Worm (Caenorhabditis elegans): ENCODE results near the gene B0244.5.
A peak's percentile ranks its signal among the peaks of the same experiment; 100 is the strongest.

Gene B0244.5

ce11 chrIII:5763988-5764387 lies 19.3 kb downstream of the B0244.5 start:
- TF ChIP-seq ama-1 (optimal IDR thresholded peaks at IDR 0.05) (no peak), ama-1 (GFP tag; optimal IDR thresholded peaks at IDR 0.05) (peak in 1 of 2 experiments; percentile 13), atf-7 (tag; optimal IDR thresholded peaks at IDR 0.05) (peak; percentile 43), F55B11.4 (tag; optimal IDR thresholded peaks at IDR 0.05; ENCODE audit: borderline replicate concordance, insufficient read depth) (no peak), hmg-20 (GFP tag; IDR thresholded peaks at IDR 0.05) (no peak), Y67H2A.10 (GFP tag; conservative IDR thresholded peaks at IDR 0.05) (no peak), mel-28 (tag; optimal IDR thresholded peaks at IDR 0.05; ENCODE audit: borderline replicate concordance) (no peak), madf-6 (GFP tag; IDR thresholded peaks at IDR 0.05) (no peak)

ce11 chrIII:5769726-5770235 lies 25.1 kb downstream of the B0244.5 start, which contains the start of gene cutl-23:
TSS of gene cutl-23 (plus strand) at chrIII:5770185.
- TF ChIP-seq mes-4 (tag; optimal IDR thresholded peaks at IDR 0.05) (peak; percentile 1), attf-6 (GFP tag; IDR thresholded peaks at IDR 0.05) (no peak), ztf-28 (GFP tag; IDR thresholded peaks at IDR 0.05) (no peak), somi-1 (GFP tag; optimal IDR thresholded peaks at IDR 0.05) (no peak), hmg-20 (GFP tag; IDR thresholded peaks at IDR 0.05) (no peak), F10E7.11 (tag; optimal IDR thresholded peaks at IDR 0.05) (no peak), lin-26 (GFP tag; IDR thresholded peaks at IDR 0.05) (peak; percentile 90), rcor-1 (GFP tag; IDR thresholded peaks at IDR 0.05) (no peak), mxl-1 (tag; optimal IDR thresholded peaks at IDR 0.05) (peak; percentile 41), ceh-58 (GFP tag; IDR thresholded peaks at IDR 0.05) (no peak), K11D2.4 (GFP tag; IDR thresholded peaks at IDR 0.05) (no peak), ceh-79 (tag; optimal IDR thresholded peaks at IDR 0.05) (no peak), nhr-90 (tag; optimal IDR thresholded peaks at IDR 0.05) (peak; percentile 73), ztf-22 (GFP tag; optimal IDR thresholded peaks at IDR 0.05) (no peak), F52B5.7 (tag; optimal IDR thresholded peaks at IDR 0.05) (no peak), nhr-120 (GFP tag; IDR thresholded peaks at IDR 0.05) (no peak), lsl-1 (GFP tag; optimal IDR thresholded peaks at IDR 0.05) (peak; percentile 15), F37B4.10 (GFP tag; IDR thresholded peaks at IDR 0.05) (no peak), tlf-1 (GFP tag; optimal IDR thresholded peaks at IDR 0.05) (no peak), madf-8 (GFP tag; conservative IDR thresholded peaks at IDR 0.05) (no peak), snpc-3.4 (tag; optimal IDR thresholded peaks at IDR 0.05) (peak; percentile 66), attf-3 (GFP tag; conservative IDR thresholded peaks at IDR 0.05) (0 out of 2 replicates have a peak, but pooled peaks have one; percentile 41), tbx-9 (tag; optimal IDR thresholded peaks at IDR 0.05; ENCODE audit: borderline replicate concordance) (no peak), xnd-1 (tag; optimal IDR thresholded peaks at IDR 0.05) (no peak), nfya-1 (tag; optimal IDR thresholded peaks at IDR 0.05; ENCODE audit: borderline replicate concordance, insufficient read depth) (no peak), tbp1 (GFP tag; optimal IDR thresholded peaks at IDR 0.05) (peak; percentile 94), F33H1.4 (GFP tag; IDR thresholded peaks at IDR 0.05) (peak; percentile 28; the same call in 1 of the 2 replicates), zim-3 (tag; optimal IDR thresholded peaks at IDR 0.05) (peak; percentile 26), chd-7 (tag; optimal IDR thresholded peaks at IDR 0.05) (no peak), sea-2 (GFP tag; IDR thresholded peaks at IDR 0.05) (no peak), rec-8 (tag; optimal IDR thresholded peaks at IDR 0.05) (peak; percentile 55 to 71), ceh-100 (GFP tag; IDR thresholded peaks at IDR 0.05) (no peak), cebp-2 (GFP tag; IDR thresholded peaks at IDR 0.05) (no peak), aptf-3 (GFP tag; IDR thresholded peaks at IDR 0.05) (no peak), nfyb-1 (GFP tag; IDR thresholded peaks at IDR 0.05) (peak; percentile 67), lag-1 (GFP tag; IDR thresholded peaks at IDR 0.05) (no peak), unc-130 (GFP tag; optimal IDR thresholded peaks at IDR 0.05) (peak; percentile 34), snpc-1.3 (tag; optimal IDR thresholded peaks at IDR 0.05; ENCODE audit: insufficient read depth) (peak; percentile 73), T07F8.4 (tag; optimal IDR thresholded peaks at IDR 0.05) (peak; percentile 59), ztf-26 (tag; optimal IDR thresholded peaks at IDR 0.05) (peak; percentile 35), ceh-40 (GFP tag; IDR thresholded peaks at IDR 0.05) (no peak)

Measured in whole organism, young adult.